Worm (Caenorhabditis elegans) whole organism, L4 larva: ENCODE data around the gene egl-43.

ENCODE experiments used
- D1046.2 ChIP-seq: fragments of 200-800 bp; sonication (Bioruptor generic); IDR thresholded peaks from 2 replicates; pipeline ENCODE4 v1.3.6; 2022; ENCODE audit warnings: missing genetic modification characterization, missing compliant biosample characterization
- T26A8.4 ChIP-seq: fragments of 200-800 bp; sonication (Bioruptor generic); IDR thresholded peaks from 2 replicates; pipeline ENCODE4 v1.3.6; 2022; ENCODE audit warnings: missing genetic modification characterization, missing compliant biosample characterization
- ZK337.2 ChIP-seq: fragments of 200-800 bp; sonication (Bioruptor generic); IDR thresholded peaks from 2 replicates; pipeline ENCODE4 v1.3.6; 2022; ENCODE audit warnings: missing genetic modification reagents, missing genetic modification characterization, missing compliant biosample characterization
- ama-1 ChIP-seq: fragments of 150-350 bp; optimal IDR thresholded peaks from 2 replicates; lab custom pipeline; 2014; ENCODE audit warnings: inconsistent platforms, mixed read lengths
- ceh-20 ChIP-seq: fragments of 200-800 bp; sonication (Bioruptor generic); IDR thresholded peaks from 2 replicates; pipeline ENCODE4 v1.3.6; 2022; ENCODE audit warnings: missing genetic modification reagents, missing genetic modification characterization, missing compliant biosample characterization
- ceh-32 ChIP-seq: sonication (generic microtip); optimal IDR thresholded peaks from 2 replicates; lab custom pipeline; 2016; ENCODE audit warnings: mild to moderate bottlenecking, missing genetic modification characterization, missing compliant biosample characterization; ENCODE audit not compliant: poor library complexity
- ceh-44 ChIP-seq: fragments of 200-800 bp; sonication (Bioruptor generic); IDR thresholded peaks from 2 replicates; pipeline ENCODE4 v1.3.6; 2022; ENCODE audit warnings: missing genetic modification reagents, missing genetic modification characterization, missing compliant biosample characterization
- ces-1 ChIP-seq: fragments of 150-350 bp; sonication (generic microtip); optimal IDR thresholded peaks from 4 replicates; lab custom pipeline; 2014; ENCODE audit warnings: missing biosample characterization, missing genetic modification reagents, missing genetic modification characterization
- cey-2 ChIP-seq: sonication (generic microtip); optimal IDR thresholded peaks from 3 replicates; lab custom pipeline; 2017; ENCODE audit warnings: missing genetic modification characterization, mild to moderate bottlenecking, missing compliant biosample characterization, antibody characterized with exemption, borderline replicate concordance; ENCODE audit not compliant: insufficient read depth
- daf-16 ChIP-seq, 3 experiments: sonication (generic microtip); optimal IDR thresholded peaks; 2 replicates each; lab custom pipeline; 2016 to 2017; ENCODE audit warnings: missing genetic modification characterization in 3 of 3, missing genetic modification reagents in 3 of 3, mild to moderate bottlenecking in 2 of 3, missing compliant biosample characterization in 2 of 3, missing biosample characterization in 1 of 3, moderate library complexity in 1 of 3
- duxl-1 ChIP-seq: sonication (generic microtip); optimal IDR thresholded peaks from 2 replicates; lab custom pipeline; 2016; ENCODE audit warnings: mild to moderate bottlenecking, missing genetic modification characterization, moderate library complexity, missing compliant biosample characterization; ENCODE audit not compliant: poor library complexity
- dve-1 ChIP-seq: sonication (generic microtip); optimal IDR thresholded peaks from 2 replicates; lab custom pipeline; 2017; ENCODE audit warnings: antibody characterized with exemption, mild to moderate bottlenecking, missing genetic modification characterization, missing compliant biosample characterization; ENCODE audit not compliant: insufficient read depth
- fkh-10 ChIP-seq: fragments of 150-350 bp; optimal IDR thresholded peaks from 2 replicates; lab custom pipeline; 2014; ENCODE audit warnings: missing biosample characterization, missing genetic modification reagents, missing genetic modification characterization
- gei-8 ChIP-seq: fragments of 200-800 bp; sonication (Bioruptor generic); optimal IDR thresholded peaks from 2 replicates; lab custom pipeline; 2018; ENCODE audit warnings: mild to moderate bottlenecking, missing genetic modification characterization, missing compliant biosample characterization
- hif-1 ChIP-seq, 2 experiments: sonication (generic microtip); optimal IDR thresholded peaks; 2 replicates each; lab custom pipeline; 2016 to 2017; ENCODE audit warnings: missing compliant biosample characterization in 2 of 2, missing genetic modification characterization in 2 of 2, missing genetic modification reagents in 2 of 2, missing genotype in 2 of 2, mild to moderate bottlenecking in 1 of 2
- hlh-11 ChIP-seq: fragments of 200-800 bp; sonication (Bioruptor generic); optimal IDR thresholded peaks from 2 replicates; lab custom pipeline; 2018; ENCODE audit warnings: mild to moderate bottlenecking, missing genetic modification characterization, missing compliant biosample characterization
- hmg-1.1 ChIP-seq: fragments of 200-800 bp; sonication (Bioruptor generic); IDR thresholded peaks from 2 replicates; pipeline ENCODE4 v1.3.6; 2022; ENCODE audit warnings: missing genetic modification reagents, missing genetic modification characterization, missing compliant biosample characterization
- lin-29 ChIP-seq: fragments of 200-800 bp; sonication (Bioruptor generic); IDR thresholded peaks from 2 replicates; pipeline ENCODE4 v1.3.6; 2022; ENCODE audit warnings: missing genetic modification reagents, missing genetic modification characterization, missing compliant biosample characterization
- lin-39 ChIP-seq: fragments of 150-350 bp; optimal IDR thresholded peaks from 2 replicates; lab custom pipeline; 2014; ENCODE audit warnings: missing biosample characterization, missing genetic modification reagents, missing genetic modification characterization
- mdl-1 ChIP-seq, 2 experiments: fragments of 150-350 bp in 1 of 2; sonication (generic microtip) in 1 of 2; optimal IDR thresholded peaks; 2 replicates each; lab custom pipeline; 2014 to 2017; ENCODE audit warnings: missing biosample characterization in 2 of 2, missing genetic modification characterization in 2 of 2
- mep-1 ChIP-seq: fragments of 150-350 bp; sonication (generic microtip); optimal IDR thresholded peaks from 3 replicates; lab custom pipeline; 2014; ENCODE audit warnings: missing biosample characterization, missing genetic modification characterization
- mes-2 ChIP-seq: sonication (generic microtip); optimal IDR thresholded peaks from 2 replicates; lab custom pipeline; 2016; ENCODE audit warnings: missing genotype, mild to moderate bottlenecking, missing genetic modification characterization, missing compliant biosample characterization; ENCODE audit not compliant: poor library complexity, severe bottlenecking
- mxl-3 ChIP-seq: fragments of 200-800 bp; sonication (Bioruptor generic); optimal IDR thresholded peaks from 2 replicates; lab custom pipeline; 2018; ENCODE audit warnings: mild to moderate bottlenecking, missing genetic modification characterization, missing compliant biosample characterization
- nhr-11 ChIP-seq: fragments of 150-350 bp; optimal IDR thresholded peaks from 2 replicates; lab custom pipeline; 2014; ENCODE audit warnings: missing biosample characterization, missing genetic modification characterization
- nhr-28 ChIP-seq: fragments of 150-350 bp; optimal IDR thresholded peaks from 2 replicates; lab custom pipeline; 2014; ENCODE audit warnings: missing biosample characterization, missing genetic modification characterization
- nhr-42 ChIP-seq: fragments of 200-800 bp; sonication (Bioruptor generic); IDR thresholded peaks from 2 replicates; pipeline ENCODE4 v1.3.6; 2022; ENCODE audit warnings: missing genetic modification characterization, missing compliant biosample characterization
- pha-4 ChIP-seq, 2 experiments: fragments of 150-350 bp in 1 of 2; fragments of 200-800 bp in 1 of 2; sonication (Bioruptor generic) in 1 of 2; IDR thresholded peaks in 1 of 2; optimal IDR thresholded peaks in 1 of 2; 2 replicates each; pipeline versions ENCODE4 v1.3.6 to Lab custom; 2014 to 2022; ENCODE audit warnings: missing genetic modification characterization in 2 of 2, missing genetic modification reagents in 2 of 2, missing biosample characterization in 1 of 2, missing compliant biosample characterization in 1 of 2
- saeg-2 ChIP-seq: fragments of 200-800 bp; sonication (Bioruptor generic); IDR thresholded peaks from 2 replicates; pipeline ENCODE4 v1.3.6; 2022; ENCODE audit warnings: missing genetic modification reagents, missing genetic modification characterization, missing compliant biosample characterization
- skn-1 ChIP-seq: fragments of 150-350 bp; optimal IDR thresholded peaks from 2 replicates; lab custom pipeline; 2014; ENCODE audit warnings: missing biosample characterization, missing genetic modification characterization
- tag-97 ChIP-seq: fragments of 200-800 bp; sonication (Bioruptor generic); IDR thresholded peaks from 2 replicates; pipeline ENCODE4 v1.3.6; 2022; ENCODE audit warnings: missing genetic modification characterization, missing compliant biosample characterization
- unc-62 ChIP-seq, 3 experiments: fragments of 150-350 bp in 1 of 3; sonication (generic microtip); optimal IDR thresholded peaks in 2 of 3; peaks in 1 of 3; 1 replicate in 1 of 3; 2 replicates in 2 of 3; lab custom pipeline; 2014 to 2017; ENCODE audit warnings: missing biosample characterization in 3 of 3, missing genetic modification characterization in 3 of 3, missing genetic modification reagents in 3 of 3, missing genotype in 1 of 3

egl-43 gene

DNA sequence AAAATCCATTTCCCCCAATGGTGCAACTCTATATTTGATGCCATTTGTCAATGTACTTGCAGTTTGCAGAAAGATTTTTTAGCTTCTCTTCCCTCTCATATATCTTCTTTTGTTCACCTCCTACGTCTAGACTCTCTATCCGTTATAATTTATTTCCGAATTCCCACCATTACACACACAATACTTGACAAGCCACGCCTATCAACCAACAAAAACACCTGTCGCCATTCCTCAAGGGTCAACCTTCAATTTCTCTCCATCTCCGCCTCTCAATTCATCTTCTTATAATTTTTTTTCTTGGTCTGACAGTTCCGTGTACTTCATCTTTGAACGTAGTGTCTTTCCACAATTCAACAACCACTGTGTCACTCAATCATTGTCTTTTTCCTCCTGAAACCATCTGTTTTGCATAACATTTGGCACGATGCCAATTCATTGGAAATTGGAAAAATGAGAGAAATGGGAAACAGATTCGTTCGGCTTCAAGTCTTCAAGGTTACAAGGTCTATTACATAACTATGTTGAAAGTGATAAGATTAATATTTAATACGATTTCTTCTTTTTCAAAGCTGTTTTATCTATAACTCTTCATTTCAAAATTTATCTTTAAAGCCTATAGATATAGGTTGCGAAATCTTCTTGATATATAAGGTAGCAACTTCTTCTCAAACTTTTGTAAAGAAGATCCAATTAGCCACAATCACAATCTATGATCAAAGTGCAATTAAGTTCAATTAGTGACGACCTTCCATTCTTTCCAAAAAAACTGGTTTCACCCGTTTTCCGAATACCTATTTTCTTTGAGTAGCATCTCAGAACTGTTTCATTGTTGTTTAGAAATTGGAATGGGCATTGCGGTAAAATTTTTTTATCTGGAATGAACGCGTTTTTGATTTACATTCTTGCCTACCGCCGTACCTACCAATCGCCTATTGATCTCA, 31.9 kb downstream of the egl-43 start:
- TF ChIP-seq lin-29 (GFP tag; lab: Robert Waterston, UW) = no peak
- peak in 1 of 2 experiments; percentile 99 for TF ChIP-seq unc-62 (GFP tag; optimal IDR thresholded peaks at IDR 0.05 in 1 of 2; lab: Kevin White, UChicago)
- no peak for TF ChIP-seq unc-62 (tag; optimal IDR thresholded peaks at IDR 0.05; lab: Kevin White, UChicago)

DNA sequence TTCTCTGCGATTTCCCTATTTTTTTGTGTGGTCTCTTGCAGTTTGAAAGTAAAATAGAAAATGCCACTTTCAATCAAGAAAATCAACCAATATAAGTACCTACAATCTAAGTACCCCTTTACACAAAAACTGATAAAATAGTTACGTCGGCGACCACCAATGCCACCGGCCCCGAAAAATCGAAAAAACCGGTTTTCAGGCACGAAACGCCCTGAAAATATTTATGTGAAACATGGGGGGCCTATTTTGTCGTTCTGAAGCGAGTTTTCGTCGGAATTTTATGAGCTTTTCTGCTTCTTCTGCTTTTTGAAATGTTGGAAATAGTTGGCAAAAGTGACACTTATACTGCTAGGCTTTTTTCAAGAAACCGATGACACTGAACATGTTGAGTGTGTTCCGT, 33.6 kb downstream of the egl-43 start:
- TF ChIP-seq skn-1 (tag; lab: Kevin White, UChicago) (no peak), ceh-20 (GFP tag; lab: Robert Waterston, UW) (no peak), nhr-28 (no peak), mes-2 (no peak), mep-1 (no peak), tag-97 (GFP tag; lab: Robert Waterston, UW) (no peak), ceh-44 (GFP tag; lab: Robert Waterston, UW) (no peak), cey-2 (tag; lab: Kevin White, UChicago) (no peak), gei-8 (no peak), pha-4 (GFP tag; IDR thresholded peaks at IDR 0.05; lab: Robert Waterston, UW) (no peak), pha-4 (tag; optimal IDR thresholded peaks at IDR 0.05; lab: Kevin White, UChicago) (no peak), nhr-42 (GFP tag; lab: Robert Waterston, UW) (no peak), duxl-1 (tag; lab: Kevin White, UChicago) (no peak), saeg-2 (GFP tag; lab: Robert Waterston, UW) (no peak), daf-16 (GFP tag; optimal IDR thresholded peaks at IDR 0.05; lab: Kevin White, UChicago) (no peak), daf-16 (tag; optimal IDR thresholded peaks at IDR 0.05; lab: Kevin White, UChicago) (no peak), ceh-32 (tag; lab: Kevin White, UChicago) (no peak), mxl-3 (GFP tag; lab: Kevin White, UChicago) (no peak), ama-1 (no peak)

DNA sequence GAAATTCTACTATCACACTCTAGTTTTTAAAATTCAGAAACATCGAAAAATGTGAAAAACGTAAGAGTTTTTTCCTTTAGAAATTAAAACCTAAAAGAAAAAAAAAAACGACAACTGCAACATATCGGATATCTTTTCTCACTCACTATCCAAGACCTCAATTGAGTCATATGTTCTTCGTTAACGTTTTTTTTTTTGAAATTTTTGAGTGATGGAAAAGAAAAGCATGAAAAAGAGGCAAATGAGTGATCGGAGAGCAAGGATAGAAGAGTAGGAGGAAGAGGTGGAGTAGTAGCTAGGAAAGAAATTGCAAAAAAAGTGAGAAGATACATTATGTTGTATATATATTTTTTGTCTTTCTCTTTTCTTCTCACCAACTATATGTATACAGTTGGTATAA, 34.5 kb downstream of the egl-43 start:
- peak in 1 of 2 experiments; percentile 4 for TF ChIP-seq hif-1 (tag; optimal IDR thresholded peaks at IDR 0.05; lab: Kevin White, UChicago)
- TF ChIP-seq mdl-1 (tag; optimal IDR thresholded peaks at IDR 0.05; lab: Kevin White, UChicago) = no peak
- peak; percentile 17 for TF ChIP-seq hlh-11
- TF ChIP-seq nhr-11 = peak; percentile 6

DNA sequence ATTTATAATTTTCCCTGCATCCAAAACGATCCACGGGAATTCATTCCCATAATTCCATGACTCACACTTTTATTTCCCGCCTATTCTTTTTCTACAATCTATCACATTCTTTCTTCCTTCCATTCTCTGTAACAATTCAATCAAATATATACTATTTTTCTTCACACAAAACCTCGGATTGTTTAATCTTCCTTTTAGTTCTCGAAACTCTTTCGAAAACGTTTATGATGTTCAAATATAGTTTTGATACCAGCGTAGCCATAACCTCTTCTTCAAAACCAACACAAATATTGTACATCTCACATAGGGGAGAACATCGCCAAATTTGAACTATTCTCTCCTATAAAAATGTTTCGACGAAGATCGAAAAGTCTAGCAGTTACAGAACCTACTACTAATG, 35.8 kb downstream of the egl-43 start, which contains the start of gene lec-3:
Gene lec-3 (plus strand): TSS at position 301 of the 400 bp plus-strand sequence.
- TF ChIP-seq mep-1 = no peak
- peak; percentile 11 for TF ChIP-seq dve-1 (tag; lab: Kevin White, UChicago)

DNA sequence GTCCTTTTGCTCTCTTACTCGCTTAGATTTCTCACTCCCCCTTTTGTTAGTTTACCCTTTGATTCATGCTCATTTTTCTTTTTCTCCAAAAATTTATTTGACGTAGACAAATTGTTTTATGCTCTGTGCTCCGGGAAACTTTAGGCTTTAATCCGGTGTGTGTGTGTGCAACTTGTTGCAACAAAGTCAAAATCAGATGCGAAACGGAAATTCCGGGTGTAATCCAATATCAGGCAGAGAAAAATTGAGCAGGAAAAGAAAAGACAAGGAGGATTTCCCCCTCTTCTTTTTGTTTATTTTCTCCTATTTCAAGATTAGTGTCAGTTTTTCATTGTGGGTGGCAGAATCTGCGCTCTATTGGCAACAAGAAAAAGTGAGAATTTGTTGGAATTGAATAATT, 37.5 kb downstream of the egl-43 start:
- TF ChIP-seq D1046.2 (GFP tag; lab: Robert Waterston, UW) (no peak), fkh-10 (peak; percentile 7)

DNA sequence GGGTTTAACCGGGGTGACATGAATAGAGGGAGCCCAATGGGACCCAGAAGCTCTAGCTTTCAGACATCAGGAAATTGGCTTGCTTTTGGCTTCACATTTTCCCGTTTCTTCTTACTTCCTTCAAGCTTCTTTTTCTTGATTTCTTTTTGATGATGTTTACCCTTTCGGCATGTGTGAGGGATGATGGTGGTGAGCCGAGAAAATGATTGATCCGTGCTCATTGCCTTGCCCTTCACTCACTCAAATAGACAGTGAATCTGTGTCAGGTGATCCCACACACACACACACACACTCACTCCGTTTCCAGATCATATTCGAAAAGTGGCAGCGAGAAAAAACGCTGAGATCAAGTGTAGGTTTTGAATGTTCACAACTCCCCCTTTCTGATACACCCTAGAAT, 39.7 kb downstream of the egl-43 start:
- TF ChIP-seq ZK337.2 = no peak
- TF ChIP-seq lin-39 = no peak
- TF ChIP-seq T26A8.4 (GFP tag; lab: Robert Waterston, UW) = no peak
- TF ChIP-seq hmg-1.1 = no peak
- TF ChIP-seq nhr-11 = peak; percentile 39
- TF ChIP-seq ces-1 (GFP tag; lab: Kevin White, UChicago) = no peak
- peak; percentile 14; the same call in 1 of the 2 replicates for TF ChIP-seq ceh-20 (GFP tag; lab: Robert Waterston, UW)
- no peak for TF ChIP-seq daf-16 (GFP tag; optimal IDR thresholded peaks at IDR 0.05; lab: Kevin White, UChicago)
- TF ChIP-seq daf-16 (tag; optimal IDR thresholded peaks at IDR 0.05; lab: Kevin White, UChicago) = no peak
- TF ChIP-seq unc-62 (GFP tag; optimal IDR thresholded peaks at IDR 0.05 in 1 of 2; lab: Kevin White, UChicago) = peak in 1 of 2 experiments; percentile 91
- no peak for TF ChIP-seq unc-62 (tag; optimal IDR thresholded peaks at IDR 0.05; lab: Kevin White, UChicago)
- TF ChIP-seq, all 104 proteins: peak for 3
